Fruit fly (Drosophila melanogaster): ENCODE data around the gene CG8673.

DNA sequence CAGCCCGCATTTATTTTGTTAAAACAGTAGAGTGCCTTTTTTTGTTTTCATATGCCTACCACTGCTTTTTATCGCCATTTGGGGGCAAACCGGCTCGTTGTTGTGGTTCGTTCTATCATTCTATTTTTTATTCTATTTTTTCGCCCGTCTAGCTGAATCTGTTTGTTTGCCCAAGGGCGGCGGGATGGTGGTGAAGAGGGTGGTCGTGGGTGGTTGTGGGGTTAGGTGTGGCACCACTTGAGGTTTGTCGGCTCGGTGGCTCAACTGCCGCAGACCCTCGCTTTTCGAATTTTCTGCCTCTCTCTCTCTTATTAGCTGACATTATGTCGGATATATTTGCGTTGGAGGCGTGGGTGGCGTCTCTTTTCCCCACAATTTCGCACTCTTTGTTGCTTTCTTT is 47.4 kb downstream of the CG8673 start:
- TF ChIP-seq ttk (optimal IDR thresholded peaks at IDR 0.05) (no peak), psq (optimal IDR thresholded peaks at IDR 0.05) (no peak), Sin3A (optimal IDR thresholded peaks at IDR 0.05) (no peak), insv (optimal IDR thresholded peaks at IDR 0.05) (no peak)
